Worm (Caenorhabditis elegans): ENCODE results near the gene col-72.

- TF ChIP-seq tab-1 (GFP tag; IDR thresholded peaks at IDR 0.05): no peak
- TF ChIP-seq T22C8.4 (GFP tag; IDR thresholded peaks at IDR 0.05): no peak
- TF ChIP-seq klf-2 (GFP tag; conservative IDR thresholded peaks at IDR 0.05): no peak
- TF ChIP-seq ztf-23 (GFP tag; IDR thresholded peaks at IDR 0.05): no peak
- no peak for TF ChIP-seq flt-1 (GFP tag; IDR thresholded peaks at IDR 0.05)
Measured at ce11 chrII:3570927-3571538, 47.0 kb upstream of the col-72 start, which contains the start of the genes clec-128 and clec-129.

Measured in whole organism, midembryonic.